Fruit fly (Drosophila melanogaster) whole organism, pupa: ENCODE results near the gene CG9801.

Experiments
- CG12605 ChIP-seq: fragments of 200-800 bp; sonication (Bioruptor generic); IDR thresholded peaks from 2 replicates; pipeline ENCODE4 v1.3.6; 2022; ENCODE audit warnings: missing biosample characterization, missing genetic modification characterization
- CG13204 ChIP-seq: fragments of 200-800 bp; sonication (Bioruptor generic); optimal IDR thresholded peaks from 2 replicates; lab custom pipeline; 2018; ENCODE audit warnings: missing biosample characterization, mild to moderate bottlenecking, missing genetic modification characterization, moderate library complexity
- CG14655 ChIP-seq: fragments of 200-800 bp; sonication (Bioruptor generic); optimal IDR thresholded peaks from 3 replicates; lab custom pipeline; 2017; ENCODE audit warnings: mild to moderate bottlenecking, missing biosample characterization, missing genetic modification reagents, missing genetic modification characterization
- CG17806 ChIP-seq: fragments of 200-800 bp; sonication (Bioruptor generic); optimal IDR thresholded peaks from 2 replicates; lab custom pipeline; 2018; ENCODE audit warnings: missing biosample characterization, mild to moderate bottlenecking, missing genetic modification characterization, moderate library complexity
- CG34367 ChIP-seq: fragments of 200-800 bp; sonication (Bioruptor generic); optimal IDR thresholded peaks from 2 replicates; lab custom pipeline; 2018; ENCODE audit warnings: missing biosample characterization, mild to moderate bottlenecking, missing genetic modification characterization
- CG4496 ChIP-seq: fragments of 200-800 bp; sonication (Bioruptor generic); IDR thresholded peaks from 3 replicates; pipeline ENCODE4 v1.3.6; 2022; ENCODE audit warnings: missing biosample characterization, missing genetic modification characterization
- D1 ChIP-seq: fragments of 200-800 bp; sonication (Bioruptor generic); optimal IDR thresholded peaks from 2 replicates; lab custom pipeline; 2018; ENCODE audit warnings: missing biosample characterization, mild to moderate bottlenecking, missing genetic modification characterization, moderate library complexity
- Ets98B ChIP-seq: fragments of 200-800 bp; sonication (Bioruptor generic); IDR thresholded peaks from 2 replicates; pipeline ENCODE4 v1.3.6; 2022; ENCODE audit warnings: missing biosample characterization, missing genetic modification characterization
- Pif1B ChIP-seq: fragments of 200-800 bp; sonication (Bioruptor generic); optimal IDR thresholded peaks from 3 replicates; lab custom pipeline; 2016; ENCODE audit warnings: missing biosample characterization, missing genetic modification characterization
- Snoo ChIP-seq: fragments of 200-800 bp; sonication (Bioruptor generic); optimal IDR thresholded peaks from 3 replicates; lab custom pipeline; 2017; ENCODE audit warnings: missing biosample characterization, mild to moderate bottlenecking, missing genetic modification characterization, inconsistent platforms

DNA sequence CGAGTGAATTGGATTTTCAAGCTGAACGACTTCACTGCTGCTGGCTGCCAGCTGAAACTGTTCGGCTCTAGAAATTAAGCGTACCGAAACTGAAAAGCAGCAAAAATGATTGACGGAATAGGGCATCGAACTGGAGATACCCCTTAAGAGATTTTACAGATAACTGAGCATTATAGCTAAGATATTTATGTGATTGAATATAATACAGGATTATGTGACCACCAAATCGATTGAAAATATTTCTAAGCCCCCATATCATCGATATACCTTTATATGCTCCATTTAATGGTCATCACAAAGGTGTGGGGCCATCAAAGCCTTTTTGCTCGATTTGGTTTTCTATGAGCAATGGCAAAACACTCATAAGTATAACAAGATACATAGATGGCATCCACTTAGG is 37.3 kb upstream of the CG9801 start:
- TF ChIP-seq Ets98B (GFP tag; lab: Robert Waterston, UW) (peak; percentile 73), CG34367 (tag; lab: Kevin White, UChicago) (no peak), D1 (tag; lab: Kevin White, UChicago) (no peak), Pif1B (GFP tag; lab: Kevin White, UChicago) (no peak), CG13204 (GFP tag; lab: Kevin White, UChicago) (no peak), CG17806 (tag; lab: Kevin White, UChicago) (no peak), CG14655 (GFP tag; lab: Kevin White, UChicago) (no peak), CG4496 (GFP tag; lab: Robert Waterston, UW) (peak; percentile 85), Snoo (tag; lab: Kevin White, UChicago) (no peak), CG12605 (GFP tag; lab: Robert Waterston, UW) (0 out of 2 replicates have a peak, but pooled peaks have one; percentile 24)
